Worm (Caenorhabditis elegans) whole organism, mixed stage, embryonic: Measurements from ENCODE around the gene cyp-13B2.

Experiments used
- bed-3 ChIP-seq: fragments of 200-800 bp; sonication (Bioruptor generic); optimal IDR thresholded peaks from 3 replicates; lab custom pipeline; 2018; ENCODE audit warnings: mild to moderate bottlenecking, missing genetic modification characterization, moderate library complexity, missing compliant biosample characterization
- blmp-1 ChIP-seq: fragments of 150-350 bp; optimal IDR thresholded peaks from 2 replicates; lab custom pipeline; 2014; ENCODE audit warnings: missing biosample characterization, missing genetic modification characterization
- ceh-39 ChIP-seq: fragments of 150-350 bp; optimal IDR thresholded peaks from 2 replicates; lab custom pipeline; 2014; ENCODE audit warnings: missing biosample characterization, missing genetic modification characterization
- lsy-2 ChIP-seq: fragments of 150-350 bp; optimal IDR thresholded peaks from 2 replicates; lab custom pipeline; 2014; ENCODE audit warnings: missing biosample characterization, missing genetic modification characterization
- mep-1 ChIP-seq: fragments of 150-350 bp; optimal IDR thresholded peaks from 2 replicates; lab custom pipeline; 2017; ENCODE audit warnings: missing biosample characterization, missing genetic modification reagents, missing genetic modification characterization, inconsistent platforms
- nhr-12 ChIP-seq: fragments of 150-350 bp; optimal IDR thresholded peaks from 2 replicates; lab custom pipeline; 2014; ENCODE audit warnings: missing biosample characterization, missing genetic modification characterization
- snpc-4 ChIP-seq: fragments of 150-350 bp; optimal IDR thresholded peaks from 2 replicates; lab custom pipeline; 2014; ENCODE audit warnings: missing biosample characterization, missing genetic modification characterization
- sptf-1 ChIP-seq: sonication (generic microtip); optimal IDR thresholded peaks from 2 replicates; lab custom pipeline; 2017; ENCODE audit warnings: mild to moderate bottlenecking, missing genetic modification characterization, moderate library complexity, missing compliant biosample characterization
- unc-39 ChIP-seq: fragments of 150-350 bp; optimal IDR thresholded peaks from 2 replicates; lab custom pipeline; 2014; ENCODE audit warnings: missing biosample characterization, missing genetic modification characterization
- unc-62 ChIP-seq: fragments of 150-350 bp; optimal IDR thresholded peaks from 2 replicates; lab custom pipeline; 2014; ENCODE audit warnings: missing biosample characterization, missing genetic modification reagents, missing genetic modification characterization

- no peak for TF ChIP-seq sptf-1 (tag; lab: Kevin White, UChicago)
- TF ChIP-seq snpc-4, result no peak
- TF ChIP-seq bed-3, result no peak
- no peak for TF ChIP-seq lsy-2
- no peak for TF ChIP-seq blmp-1 (tag; lab: Kevin White, UChicago)
- no peak for TF ChIP-seq nhr-12
- no peak for TF ChIP-seq unc-62 (GFP tag; lab: Kevin White, UChicago)
- no peak for TF ChIP-seq mep-1 (tag; lab: Kevin White, UChicago)
- TF ChIP-seq ceh-39, result no peak
- no peak for TF ChIP-seq unc-39 (tag; lab: Kevin White, UChicago)
Observed at ce11 chrX:14240205-14240604, 14.8 kb downstream of the cyp-13B2 start.
